Worm (Caenorhabditis elegans) whole organism, late embryonic: ENCODE measurements around the gene spcs-2.

Source experiments
- K09A11.1 ChIP-seq: sonication (generic microtip); optimal IDR thresholded peaks from 2 replicates; lab custom pipeline; 2017; ENCODE audit warnings: antibody characterized with exemption, mild to moderate bottlenecking, missing genetic modification characterization, missing compliant biosample characterization; ENCODE audit not compliant: insufficient read depth
- T23F11.4 ChIP-seq: fragments of 200-800 bp; sonication (Bioruptor generic); optimal IDR thresholded peaks from 2 replicates; lab custom pipeline; 2018; ENCODE audit warnings: mild to moderate bottlenecking, missing genetic modification characterization, missing compliant biosample characterization
- Y22D7AL.16 ChIP-seq: sonication (generic microtip); optimal IDR thresholded peaks from 2 replicates; lab custom pipeline; 2016; ENCODE audit warnings: missing genetic modification characterization, missing compliant biosample characterization
- ahr-1 ChIP-seq: sonication (generic microtip); optimal IDR thresholded peaks from 2 replicates; lab custom pipeline; 2016; ENCODE audit warnings: missing genetic modification characterization, missing compliant biosample characterization
- ama-1 ChIP-seq: fragments of 150-350 bp; optimal IDR thresholded peaks from 2 replicates; lab custom pipeline; 2014
- ceh-14 ChIP-seq: sonication (generic microtip); optimal IDR thresholded peaks from 2 replicates; lab custom pipeline; 2016; ENCODE audit warnings: missing genotype, missing genetic modification characterization, missing compliant biosample characterization
- ceh-19 ChIP-seq: fragments of 200-800 bp; sonication (Bioruptor generic); optimal IDR thresholded peaks from 2 replicates; lab custom pipeline; 2018; ENCODE audit warnings: mild to moderate bottlenecking, missing genetic modification characterization, missing compliant biosample characterization
- ceh-24 ChIP-seq: sonication (generic microtip); optimal IDR thresholded peaks from 2 replicates; lab custom pipeline; 2016; ENCODE audit warnings: mild to moderate bottlenecking, missing genetic modification characterization, missing compliant biosample characterization
- ceh-30 ChIP-seq: fragments of 150-350 bp; optimal IDR thresholded peaks from 2 replicates; lab custom pipeline; 2014; ENCODE audit warnings: missing biosample characterization, missing genetic modification characterization
- ceh-31 ChIP-seq: sonication (generic microtip); optimal IDR thresholded peaks from 2 replicates; lab custom pipeline; 2016; ENCODE audit warnings: missing genetic modification characterization, missing compliant biosample characterization
- ceh-48 ChIP-seq: sonication (generic microtip); optimal IDR thresholded peaks from 2 replicates; lab custom pipeline; 2016; ENCODE audit warnings: missing genetic modification characterization, inconsistent platforms, missing compliant biosample characterization
- ceh-6 ChIP-seq: fragments of 200-800 bp; sonication (Bioruptor generic); optimal IDR thresholded peaks from 2 replicates; lab custom pipeline; 2018; ENCODE audit warnings: mild to moderate bottlenecking, missing genetic modification characterization, missing compliant biosample characterization
- ceh-9 ChIP-seq: sonication (generic microtip); optimal IDR thresholded peaks from 2 replicates; lab custom pipeline; 2016; ENCODE audit warnings: mild to moderate bottlenecking, missing genetic modification characterization, inconsistent platforms, missing compliant biosample characterization
- dve-1 ChIP-seq: sonication (generic microtip); optimal IDR thresholded peaks from 2 replicates; lab custom pipeline; 2017; ENCODE audit warnings: antibody characterized with exemption, mild to moderate bottlenecking, missing genetic modification characterization, missing compliant biosample characterization
- elt-2 ChIP-seq: sonication (generic microtip); optimal IDR thresholded peaks from 2 replicates; lab custom pipeline; 2016; ENCODE audit warnings: missing genetic modification reagents, missing genetic modification characterization, missing compliant biosample characterization
- ets-4 ChIP-seq: sonication (generic microtip); optimal IDR thresholded peaks from 2 replicates; lab custom pipeline; 2016; ENCODE audit warnings: missing genetic modification characterization, missing compliant biosample characterization
- fkh-10 ChIP-seq: fragments of 150-350 bp; optimal IDR thresholded peaks from 2 replicates; lab custom pipeline; 2014; ENCODE audit warnings: missing biosample characterization, missing genetic modification reagents, missing genetic modification characterization
- fkh-6 ChIP-seq: sonication (generic microtip); optimal IDR thresholded peaks from 2 replicates; lab custom pipeline; 2016; ENCODE audit warnings: missing genetic modification characterization, missing compliant biosample characterization
- gmeb-2 ChIP-seq: sonication (generic microtip); optimal IDR thresholded peaks from 2 replicates; lab custom pipeline; 2016; ENCODE audit warnings: missing genetic modification characterization, inconsistent platforms, missing compliant biosample characterization
- hlh-30 ChIP-seq: sonication (generic microtip); optimal IDR thresholded peaks from 2 replicates; lab custom pipeline; 2017; ENCODE audit warnings: antibody characterized with exemption, missing genetic modification characterization, missing compliant biosample characterization; ENCODE audit not compliant: insufficient read depth
- hlh-6 ChIP-seq: sonication (generic microtip); optimal IDR thresholded peaks from 2 replicates; lab custom pipeline; 2016; ENCODE audit warnings: missing genotype, missing genetic modification characterization, missing compliant biosample characterization
- hlh-8 ChIP-seq: sonication (generic microtip); optimal IDR thresholded peaks from 2 replicates; lab custom pipeline; 2016; ENCODE audit warnings: missing genotype, missing genetic modification characterization, missing compliant biosample characterization
- lin-11 ChIP-seq: fragments of 200-800 bp; sonication (Bioruptor generic); optimal IDR thresholded peaks from 2 replicates; lab custom pipeline; 2018; ENCODE audit warnings: mild to moderate bottlenecking, missing genetic modification characterization, missing compliant biosample characterization
- madf-2 ChIP-seq: sonication (generic microtip); optimal IDR thresholded peaks from 2 replicates; lab custom pipeline; 2017; ENCODE audit warnings: missing genetic modification characterization, missing compliant biosample characterization
- nfya-1 ChIP-seq: sonication (generic microtip); optimal IDR thresholded peaks from 2 replicates; lab custom pipeline; 2017; ENCODE audit warnings: missing genetic modification characterization, mild to moderate bottlenecking, missing compliant biosample characterization, antibody characterized with exemption, moderate library complexity
- nhr-11 ChIP-seq: fragments of 150-350 bp; optimal IDR thresholded peaks from 2 replicates; lab custom pipeline; 2014; ENCODE audit warnings: missing biosample characterization, missing genetic modification characterization
- nhr-232 ChIP-seq: sonication (generic microtip); optimal IDR thresholded peaks from 2 replicates; lab custom pipeline; 2016; ENCODE audit warnings: missing genetic modification characterization, missing compliant biosample characterization
- pha-2 ChIP-seq: sonication (generic microtip); optimal IDR thresholded peaks from 2 replicates; lab custom pipeline; 2017; ENCODE audit warnings: mild to moderate bottlenecking, missing genetic modification characterization, missing compliant biosample characterization
- ref-2 ChIP-seq: sonication (generic microtip); optimal IDR thresholded peaks from 2 replicates; lab custom pipeline; 2016; ENCODE audit warnings: missing genetic modification characterization, missing compliant biosample characterization
- rnt-1 ChIP-seq: sonication (generic microtip); optimal IDR thresholded peaks from 2 replicates; lab custom pipeline; 2016; ENCODE audit warnings: missing genetic modification characterization, missing compliant biosample characterization
- sox-4 ChIP-seq: sonication (generic microtip); optimal IDR thresholded peaks from 2 replicates; lab custom pipeline; 2017; ENCODE audit warnings: mild to moderate bottlenecking, missing genetic modification characterization, inconsistent platforms, missing compliant biosample characterization
- syd-9 ChIP-seq: sonication (generic microtip); optimal IDR thresholded peaks from 2 replicates; lab custom pipeline; 2016; ENCODE audit warnings: mild to moderate bottlenecking, missing genetic modification characterization, moderate library complexity, missing compliant biosample characterization
- tbx-7 ChIP-seq: sonication (generic microtip); optimal IDR thresholded peaks from 2 replicates; lab custom pipeline; 2016; ENCODE audit warnings: missing genotype, missing genetic modification characterization, missing compliant biosample characterization
- unc-42 ChIP-seq: sonication (generic microtip); optimal IDR thresholded peaks from 2 replicates; lab custom pipeline; 2016; ENCODE audit warnings: missing genotype, missing genetic modification characterization, missing compliant biosample characterization
- unc-55 ChIP-seq: sonication (generic microtip); optimal IDR thresholded peaks from 2 replicates; lab custom pipeline; 2017; ENCODE audit warnings: missing biosample characterization, missing genetic modification reagents, missing genetic modification characterization
- zip-5 ChIP-seq: sonication (generic microtip); optimal IDR thresholded peaks from 2 replicates; lab custom pipeline; 2016; ENCODE audit warnings: missing genetic modification characterization, missing compliant biosample characterization

The spcs-2 gene

ce11 chrIII:12833079-12833478 is 41.8 kb upstream of the spcs-2 start:
- no peak for TF ChIP-seq ref-2
- no peak for TF ChIP-seq ceh-19 (GFP tag; lab: Kevin White, UChicago)
- TF ChIP-seq ceh-14 (tag; lab: Kevin White, UChicago), result no peak
- no peak for TF ChIP-seq nhr-232 (tag; lab: Kevin White, UChicago)
- TF ChIP-seq madf-2, result no peak
- TF ChIP-seq K09A11.1 (tag; lab: Kevin White, UChicago), result no peak
- TF ChIP-seq gmeb-2 (tag; lab: Kevin White, UChicago), result no peak
- no peak for TF ChIP-seq ama-1
- no peak for TF ChIP-seq tbx-7 (tag; lab: Kevin White, UChicago)
- TF ChIP-seq pha-2, result no peak
- no peak for TF ChIP-seq ceh-48 (tag; lab: Kevin White, UChicago)
- no peak for TF ChIP-seq Y22D7AL.16
- no peak for TF ChIP-seq zip-5 (tag; lab: Kevin White, UChicago)
- TF ChIP-seq fkh-6, result no peak
- no peak for TF ChIP-seq ceh-31 (tag; lab: Kevin White, UChicago)
- TF ChIP-seq unc-55 (GFP tag; lab: Kevin White, UChicago), result no peak

- TF ChIP-seq dve-1, result peak; percentile 82
- TF ChIP-seq hlh-30 (tag; lab: Kevin White, UChicago), result no peak
Observed at ce11 chrIII:12836742-12837285, 38.0 kb upstream of the spcs-2 start.

ce11 chrIII:12838299-12838698 is 36.5 kb upstream of the spcs-2 start:
- TF ChIP-seq fkh-10 (GFP tag; lab: Kevin White, UChicago) (no peak), nfya-1 (peak; percentile 93), ceh-24 (tag; lab: Kevin White, UChicago) (no peak)
- TF ChIP-seq, all 69 proteins: peak for 1

DNA sequence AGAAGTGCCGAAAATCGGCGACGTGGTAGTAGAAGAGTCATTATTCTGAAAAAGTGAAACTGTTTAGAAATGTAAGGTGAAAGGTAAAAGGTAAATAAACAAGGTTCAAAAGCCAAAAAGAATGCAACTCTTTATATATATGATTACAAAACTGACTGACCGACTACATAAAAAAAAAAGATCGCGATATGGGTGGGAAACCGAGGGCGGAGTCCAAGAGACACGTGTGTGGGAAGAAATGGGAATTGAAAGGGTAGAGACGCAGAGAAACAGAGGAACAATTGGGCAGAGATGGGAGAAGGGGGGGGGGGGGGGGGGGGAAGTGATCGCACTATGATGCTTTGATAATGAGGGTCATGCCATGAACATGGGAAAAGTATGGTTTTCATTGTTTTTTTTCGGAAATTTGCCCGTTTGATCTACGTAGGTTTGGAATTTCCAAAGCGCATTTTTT is 35.9 kb upstream of the spcs-2 start, which contains the start of gene Y37D8A.4:
TSS of gene Y37D8A.4 (minus strand) at position 51 of the 454 bp plus-strand sequence.
- TF ChIP-seq madf-2 (no peak), sox-4 (tag; lab: Kevin White, UChicago) (no peak), lin-11 (no peak), elt-2 (tag; lab: Kevin White, UChicago) (peak; percentile 2), syd-9 (tag; lab: Kevin White, UChicago) (no peak), ceh-9 (no peak), T23F11.4 (GFP tag; lab: Kevin White, UChicago) (peak; percentile 0), nhr-232 (tag; lab: Kevin White, UChicago) (no peak), ets-4 (tag; lab: Kevin White, UChicago) (no peak), dve-1 (no peak)

- TF ChIP-seq ceh-30 (no peak), fkh-10 (GFP tag; lab: Kevin White, UChicago) (no peak), unc-42 (tag; lab: Kevin White, UChicago) (no peak), ceh-6 (no peak), rnt-1 (tag; lab: Kevin White, UChicago) (no peak), hlh-6 (tag; lab: Kevin White, UChicago) (no peak), ceh-19 (GFP tag; lab: Kevin White, UChicago) (no peak), pha-2 (no peak), gmeb-2 (tag; lab: Kevin White, UChicago) (no peak), ahr-1 (tag; lab: Kevin White, UChicago) (no peak), ceh-31 (tag; lab: Kevin White, UChicago) (no peak), nhr-11 (no peak), ref-2 (no peak), hlh-8 (tag; lab: Kevin White, UChicago) (no peak), zip-5 (tag; lab: Kevin White, UChicago) (no peak), tbx-7 (tag; lab: Kevin White, UChicago) (no peak)
Observed at ce11 chrIII:12840204-12840603, 34.6 kb upstream of the spcs-2 start.
